Worm (Caenorhabditis elegans): ENCODE measurements around the gene clec-240.

DNA sequence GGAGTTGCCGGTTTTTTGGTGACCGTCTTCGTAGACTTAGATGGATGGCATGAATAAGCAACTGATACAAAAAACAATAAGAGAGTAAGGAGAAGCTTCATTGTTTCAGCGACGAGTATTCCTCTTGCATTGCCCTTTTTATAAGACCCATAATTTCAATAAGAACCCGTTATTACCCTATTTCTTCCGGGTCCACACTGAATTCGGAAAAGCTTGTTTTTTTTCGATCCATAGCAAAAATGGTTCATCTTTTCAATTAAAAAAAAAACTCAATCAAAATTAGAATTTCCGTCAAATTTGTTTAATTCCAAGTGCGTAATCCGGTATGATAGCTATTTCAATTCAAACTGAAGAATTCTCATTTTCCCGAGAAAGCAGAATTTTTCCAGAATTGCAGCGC lies 22.8 kb upstream of the clec-240 start, which contains the start of gene Y102A5C.40:
- TF ChIP-seq ama-1 (optimal IDR thresholded peaks at IDR 0.05) (no peak), hmbx-1 (tag; optimal IDR thresholded peaks at IDR 0.05) (no peak), hmg-4 (GFP tag; optimal IDR thresholded peaks at IDR 0.05) (no peak), scrt-1 (GFP tag; IDR thresholded peaks at IDR 0.05) (no peak)
